Worm (Caenorhabditis elegans): ENCODE results near the gene F10G7.9.
A peak's percentile ranks its signal among the peaks of the same experiment; 100 is the strongest.

The F10G7.9 gene

DNA sequence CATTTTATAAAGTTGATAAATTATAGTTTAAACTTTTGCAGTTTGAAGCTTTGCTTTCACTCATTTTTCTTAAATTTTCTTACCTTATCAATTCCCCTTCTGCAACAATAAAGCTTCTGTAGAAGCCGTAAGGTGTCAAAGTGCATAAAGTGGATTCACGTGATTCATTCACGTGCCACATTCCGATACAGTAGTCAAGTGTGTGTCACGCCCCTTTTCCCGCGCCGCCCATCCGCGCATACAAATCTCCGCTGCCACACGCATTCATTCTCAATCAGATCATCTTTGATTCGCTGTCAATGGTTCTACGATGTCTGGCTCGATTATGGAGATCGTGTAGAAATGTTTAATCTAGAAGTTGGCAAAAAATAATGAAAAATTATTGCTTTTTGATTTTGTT lies 40.8 kb upstream of the F10G7.9 start:
- TF ChIP-seq mdl-1 (tag; optimal IDR thresholded peaks at IDR 0.05) = peak in 1 of 2 experiments; percentile 44
- TF ChIP-seq jun-1 (tag; optimal IDR thresholded peaks at IDR 0.05) = no peak
- TF ChIP-seq nhr-19 (GFP tag; conservative IDR thresholded peaks at IDR 0.05) = peak; percentile 40
- TF ChIP-seq nhr-85 (tag) = peak; percentile 84
- TF ChIP-seq lin-14 (GFP tag; optimal IDR thresholded peaks at IDR 0.05) = peak; percentile 19
- no peak for TF ChIP-seq xbp-1 (tag; optimal IDR thresholded peaks at IDR 0.05)
- TF ChIP-seq ceh-88 (GFP tag; IDR thresholded peaks at IDR 0.05) = no peak
- peak in 2 of 6 experiments; percentile 13 to 55 for TF ChIP-seq elt-3 (tag; optimal IDR thresholded peaks at IDR 0.05)
- TF ChIP-seq lin-35 (GFP tag; optimal IDR thresholded peaks at IDR 0.05) = peak in 1 of 2 experiments; percentile 8
- TF ChIP-seq nhr-84 (tag; optimal IDR thresholded peaks at IDR 0.05) = no peak
- TF ChIP-seq Y116A8C.19 (tag; optimal IDR thresholded peaks at IDR 0.05; ENCODE audit: borderline replicate concordance) = no peak
- TF ChIP-seq snu-23 (GFP tag; optimal IDR thresholded peaks at IDR 0.05) = peak; percentile 5
- TF ChIP-seq nhr-20 (tag; optimal IDR thresholded peaks at IDR 0.05) = peak; percentile 24
- no peak for TF ChIP-seq rnt-1 (tag; optimal IDR thresholded peaks at IDR 0.05)
- TF ChIP-seq blmp-1 (tag; optimal IDR thresholded peaks at IDR 0.05) = peak; percentile 32
- TF ChIP-seq nhr-71 (tag; optimal IDR thresholded peaks at IDR 0.05) = peak; percentile 37
- TF ChIP-seq ceh-8 (GFP tag; optimal IDR thresholded peaks at IDR 0.05) = no peak
- TF ChIP-seq nhr-47 (tag; optimal IDR thresholded peaks at IDR 0.05) = peak; percentile 30
- 0 out of 2 replicates have a peak, but pooled peaks have one; percentile 6 for TF ChIP-seq grh-1 (GFP tag; IDR thresholded peaks at IDR 0.05)

DNA sequence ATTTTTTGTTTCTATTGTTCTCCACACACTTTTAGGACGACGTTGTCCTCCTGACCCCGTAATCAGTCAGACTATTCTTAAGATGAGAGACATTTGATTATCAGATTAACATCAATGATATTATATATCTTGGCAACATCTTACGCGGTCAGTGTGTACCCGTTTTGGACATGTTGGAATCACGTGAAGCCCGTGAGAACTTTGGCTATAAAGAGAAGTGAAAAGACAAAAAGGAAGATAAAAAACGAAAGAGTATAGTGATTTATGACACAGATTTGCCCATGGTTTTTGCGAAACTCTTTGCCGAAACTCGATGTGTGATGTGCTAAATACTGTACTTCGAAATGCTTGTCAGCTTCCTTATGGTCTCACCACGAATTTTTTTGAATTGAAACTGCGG lies 39.0 kb upstream of the F10G7.9 start:
- no peak for TF ChIP-seq lir-3 (tag; optimal IDR thresholded peaks at IDR 0.05; ENCODE audit: poor library complexity)
- peak in 1 of 2 experiments; percentile 55 for TF ChIP-seq lin-35 (GFP tag; optimal IDR thresholded peaks at IDR 0.05)
- peak; percentile 95 for TF ChIP-seq blmp-1 (tag; optimal IDR thresholded peaks at IDR 0.05)
- no peak for TF ChIP-seq unc-86 (tag; optimal IDR thresholded peaks at IDR 0.05)
- TF ChIP-seq pax-3 (tag; optimal IDR thresholded peaks at IDR 0.05) = no peak
- no peak for TF ChIP-seq C16A3.4 (tag; optimal IDR thresholded peaks at IDR 0.05)
- peak; percentile 82 for TF ChIP-seq nhr-20 (tag; optimal IDR thresholded peaks at IDR 0.05)
- peak; percentile 4 to 98 (median 80) for TF ChIP-seq elt-3 (tag; optimal IDR thresholded peaks at IDR 0.05)
- no peak for TF ChIP-seq skn-1 (tag; optimal IDR thresholded peaks at IDR 0.05)
- no peak for TF ChIP-seq sox-4 (tag; optimal IDR thresholded peaks at IDR 0.05)
- TF ChIP-seq unc-30 (tag; optimal IDR thresholded peaks at IDR 0.05) = no peak
- peak; percentile 63 for TF ChIP-seq tbx-2 (tag; optimal IDR thresholded peaks at IDR 0.05)
- TF ChIP-seq alr-1 (tag; optimal IDR thresholded peaks at IDR 0.05; ENCODE audit: borderline replicate concordance) = no peak
- no peak for TF ChIP-seq nhr-12 (tag; optimal IDR thresholded peaks at IDR 0.05)
- TF ChIP-seq ets-5 (GFP tag; IDR thresholded peaks at IDR 0.05) = no peak
- TF ChIP-seq tlp-1 (tag; optimal IDR thresholded peaks at IDR 0.05) = no peak
- no peak for TF ChIP-seq unc-98 (GFP tag; IDR thresholded peaks at IDR 0.05)
- TF ChIP-seq vab-15 (tag; optimal IDR thresholded peaks at IDR 0.05) = no peak
- no peak for TF ChIP-seq aly-2 (tag; optimal IDR thresholded peaks at IDR 0.05)
- TF ChIP-seq nhr-11 (tag; optimal IDR thresholded peaks at IDR 0.05) = peak; percentile 38
- no peak for TF ChIP-seq ces-1 (GFP tag; optimal IDR thresholded peaks at IDR 0.05)
- no peak for TF ChIP-seq zag-1 (tag; optimal IDR thresholded peaks at IDR 0.05)
- TF ChIP-seq elt-2 (tag; optimal IDR thresholded peaks at IDR 0.05) = no peak
- TF ChIP-seq F16B12.6 (tag; optimal IDR thresholded peaks at IDR 0.05) = no peak
- no peak for TF ChIP-seq nhr-76 (tag; optimal IDR thresholded peaks at IDR 0.05)
- TF ChIP-seq swsn-7 (tag; optimal IDR thresholded peaks at IDR 0.05) = no peak
- no peak for TF ChIP-seq lin-15B (tag; optimal IDR thresholded peaks at IDR 0.05)
- no peak for TF ChIP-seq pqm-1 (tag; optimal IDR thresholded peaks at IDR 0.05)
- no peak for TF ChIP-seq nhr-77 (tag; optimal IDR thresholded peaks at IDR 0.05)
- peak; percentile 79 for TF ChIP-seq nhr-71 (tag; optimal IDR thresholded peaks at IDR 0.05)
- no peak for TF ChIP-seq hpl-2 (GFP tag; optimal IDR thresholded peaks at IDR 0.05)
- TF ChIP-seq ztf-4 (tag; optimal IDR thresholded peaks at IDR 0.05) = no peak
- no peak for TF ChIP-seq ceh-88 (GFP tag; IDR thresholded peaks at IDR 0.05)
- TF ChIP-seq aha-1 (tag; optimal IDR thresholded peaks at IDR 0.05) = no peak
- TF ChIP-seq sptf-1 (tag; optimal IDR thresholded peaks at IDR 0.05) = no peak
- TF ChIP-seq ceh-8 (GFP tag; optimal IDR thresholded peaks at IDR 0.05) = no peak
- peak in 1 of 2 experiments; percentile 8 for TF ChIP-seq efl-1 (optimal IDR thresholded peaks at IDR 0.05)
- TF ChIP-seq efl-1 (GFP tag; optimal IDR thresholded peaks at IDR 0.05 in 1 of 2) = peak in 1 of 2 experiments; percentile 68
- no peak for TF ChIP-seq nhr-237 (tag; optimal IDR thresholded peaks at IDR 0.05)
- no peak for TF ChIP-seq unc-62 (GFP tag; optimal IDR thresholded peaks at IDR 0.05)
- TF ChIP-seq nhr-90 (tag; optimal IDR thresholded peaks at IDR 0.05; ENCODE audit: poor library complexity) = peak; percentile 79
